Worm (Caenorhabditis elegans): ENCODE measurements around the gene F57C7.4.

ce11 chrX:10629117-10629516 lies 39.8 kb upstream of the F57C7.4 start:
- TF ChIP-seq R02D3.7 (tag; optimal IDR thresholded peaks at IDR 0.05) = no peak
- TF ChIP-seq nhr-11 (tag; optimal IDR thresholded peaks at IDR 0.05) = no peak
- no peak for TF ChIP-seq elt-2 (tag; optimal IDR thresholded peaks at IDR 0.05)
- no peak for TF ChIP-seq snpc-4 (tag; optimal IDR thresholded peaks at IDR 0.05)
- no peak for TF ChIP-seq egl-27 (tag; optimal IDR thresholded peaks at IDR 0.05)
- no peak for TF ChIP-seq nfya-1 (tag; optimal IDR thresholded peaks at IDR 0.05; ENCODE audit: insufficient read depth)
- TF ChIP-seq sea-2 (GFP tag; optimal IDR thresholded peaks at IDR 0.05) = no peak
- TF ChIP-seq ceh-28 (tag; optimal IDR thresholded peaks at IDR 0.05) = no peak
- TF ChIP-seq elt-1 (tag; optimal IDR thresholded peaks at IDR 0.05) = no peak
- TF ChIP-seq mml-1 (tag; optimal IDR thresholded peaks at IDR 0.05) = no peak
- TF ChIP-seq unc-62 (GFP tag; optimal IDR thresholded peaks at IDR 0.05) = no peak
- no peak for TF ChIP-seq unc-39 (tag; optimal IDR thresholded peaks at IDR 0.05)
